Fruit fly (Drosophila melanogaster): Measurements from ENCODE around the gene CG14316.

CG14316 gene

dm6 chr3R:18151820-18152219 lies at the start of gene CG14316:
CG14316 (plus strand) TSS chr3R:18152120.
- TF ChIP-seq CG13204 (GFP tag; optimal IDR thresholded peaks at IDR 0.05) (no peak), fd96Ca (GFP tag; IDR thresholded peaks at IDR 0.05) (no peak), CG4496 (GFP tag; IDR thresholded peaks at IDR 0.05) (no peak), Ets98B (GFP tag; IDR thresholded peaks at IDR 0.05) (no peak), Pif1A (GFP tag; optimal IDR thresholded peaks at IDR 0.05) (no peak), CG32121 (GFP tag; IDR thresholded peaks at IDR 0.05) (no peak), CG10348 (GFP tag; IDR thresholded peaks at IDR 0.05) (no peak), CG8159 (tag; optimal IDR thresholded peaks at IDR 0.05) (no peak)

DNA sequence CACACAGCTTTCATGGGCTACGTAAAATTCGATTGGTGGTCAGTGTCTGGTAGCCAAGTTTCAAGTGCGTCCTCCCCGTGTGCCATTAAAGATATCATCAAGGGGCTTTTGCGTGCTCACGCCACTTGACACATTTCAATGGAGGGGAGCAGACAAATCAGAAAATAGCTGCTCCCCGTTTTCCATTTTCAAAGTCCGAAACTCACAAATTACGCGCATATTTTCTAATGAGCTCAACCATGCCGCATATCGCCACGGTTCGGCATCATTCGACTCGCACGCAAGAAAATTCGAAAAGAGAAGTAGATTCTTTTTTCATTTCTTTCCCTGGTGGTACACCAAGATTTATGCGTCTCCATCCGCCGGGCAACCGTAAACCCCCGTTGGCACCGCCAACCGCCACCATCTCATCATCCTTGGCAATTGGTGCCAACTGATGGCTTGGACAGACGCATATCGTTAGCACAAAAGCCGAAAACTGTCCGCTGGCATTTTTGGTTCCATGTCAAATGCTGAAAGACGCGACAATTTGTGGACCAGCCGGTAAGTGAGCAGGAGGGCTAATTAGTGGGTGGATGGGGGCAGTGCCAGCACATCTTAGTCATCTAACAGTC lies 48.6 kb upstream of the CG14316 start:
- TF ChIP-seq CG10348 (GFP tag; IDR thresholded peaks at IDR 0.05) = no peak
- no peak for TF ChIP-seq Pif1A (GFP tag; optimal IDR thresholded peaks at IDR 0.05)
- no peak for TF ChIP-seq CG15710 (tag; optimal IDR thresholded peaks at IDR 0.05)
- TF ChIP-seq CG12605 (GFP tag; IDR thresholded peaks at IDR 0.05) = no peak
- no peak for TF ChIP-seq fd96Ca (GFP tag; IDR thresholded peaks at IDR 0.05)
- no peak for TF ChIP-seq CG8159 (tag; optimal IDR thresholded peaks at IDR 0.05)
- no peak for TF ChIP-seq CG8301 (tag; optimal IDR thresholded peaks at IDR 0.05)
- TF ChIP-seq EcR (GFP tag; optimal IDR thresholded peaks at IDR 0.05) = no peak
- no peak for TF ChIP-seq CG17806 (tag; optimal IDR thresholded peaks at IDR 0.05)
- TF ChIP-seq CG9948 (tag; optimal IDR thresholded peaks at IDR 0.05) = no peak
- TF ChIP-seq Snoo (tag; optimal IDR thresholded peaks at IDR 0.05) = no peak
- TF ChIP-seq CG14655 (GFP tag; optimal IDR thresholded peaks at IDR 0.05) = no peak
- TF ChIP-seq rn (GFP tag; IDR thresholded peaks at IDR 0.05) = no peak
- no peak for TF ChIP-seq Pif1B (GFP tag; optimal IDR thresholded peaks at IDR 0.05)
- TF ChIP-seq Ets98B (GFP tag; IDR thresholded peaks at IDR 0.05) = no peak
- no peak for TF ChIP-seq CG32121 (GFP tag; IDR thresholded peaks at IDR 0.05)
- no peak for TF ChIP-seq D1 (tag; optimal IDR thresholded peaks at IDR 0.05)
- TF ChIP-seq CG34367 (tag; optimal IDR thresholded peaks at IDR 0.05) = no peak
- TF ChIP-seq CG4496 (GFP tag; IDR thresholded peaks at IDR 0.05) = no peak
- TF ChIP-seq CG13204 (GFP tag; optimal IDR thresholded peaks at IDR 0.05) = no peak

DNA sequence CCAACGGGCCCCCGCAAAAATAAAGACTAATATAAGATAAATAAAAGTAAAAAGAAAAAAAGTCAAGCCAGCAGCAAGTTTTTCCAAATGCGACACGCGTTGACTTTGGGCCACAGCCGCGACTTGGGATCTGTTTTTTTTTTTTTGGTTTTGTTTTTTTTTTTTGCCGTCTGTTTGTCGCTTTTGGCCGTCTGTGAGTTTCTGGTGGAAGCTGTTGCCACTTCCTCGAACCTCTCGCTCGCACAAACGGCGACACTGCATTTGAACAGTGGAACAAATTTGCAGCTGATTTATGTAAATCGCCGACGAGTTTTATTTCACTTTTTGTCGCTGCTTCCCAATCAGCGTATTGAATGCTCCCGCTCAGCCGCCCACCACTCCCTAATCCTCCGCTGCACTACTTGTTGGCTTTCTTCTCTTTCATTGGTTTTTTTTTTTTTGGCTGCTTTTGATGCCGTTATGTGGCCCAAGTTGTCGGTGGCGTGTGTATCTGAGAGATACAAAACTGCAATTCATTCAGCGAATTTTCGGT lies 47.6 kb upstream of the CG14316 start:
- TF ChIP-seq rn (GFP tag; IDR thresholded peaks at IDR 0.05) (no peak), CG13204 (GFP tag; optimal IDR thresholded peaks at IDR 0.05) (no peak), CG32121 (GFP tag; IDR thresholded peaks at IDR 0.05) (0 out of 2 replicates have a peak, but pooled peaks have one; percentile 33), CG17806 (tag; optimal IDR thresholded peaks at IDR 0.05) (no peak), EcR (GFP tag; optimal IDR thresholded peaks at IDR 0.05) (no peak), CG12605 (GFP tag; IDR thresholded peaks at IDR 0.05) (no peak; the same call in 1 of the 2 replicates), Pif1B (GFP tag; optimal IDR thresholded peaks at IDR 0.05) (no peak), fd96Ca (GFP tag; IDR thresholded peaks at IDR 0.05) (0 out of 3 replicates have a peak, but pooled peaks have one; percentile 7), Snoo (tag; optimal IDR thresholded peaks at IDR 0.05) (no peak), CG10348 (GFP tag; IDR thresholded peaks at IDR 0.05) (no peak), CG4496 (GFP tag; IDR thresholded peaks at IDR 0.05) (peak; percentile 58; the same call in 2 of the 3 replicates), CG9948 (tag; optimal IDR thresholded peaks at IDR 0.05) (no peak), CG8301 (tag; optimal IDR thresholded peaks at IDR 0.05) (no peak), D1 (tag; optimal IDR thresholded peaks at IDR 0.05) (no peak), Pif1A (GFP tag; optimal IDR thresholded peaks at IDR 0.05) (no peak), CG8159 (tag; optimal IDR thresholded peaks at IDR 0.05) (no peak), Ets98B (GFP tag; IDR thresholded peaks at IDR 0.05) (peak; percentile 57), CG14655 (GFP tag; optimal IDR thresholded peaks at IDR 0.05) (no peak), CG34367 (tag; optimal IDR thresholded peaks at IDR 0.05) (no peak), gl (tag; optimal IDR thresholded peaks at IDR 0.05) (no peak), CG15710 (tag; optimal IDR thresholded peaks at IDR 0.05) (no peak)

DNA sequence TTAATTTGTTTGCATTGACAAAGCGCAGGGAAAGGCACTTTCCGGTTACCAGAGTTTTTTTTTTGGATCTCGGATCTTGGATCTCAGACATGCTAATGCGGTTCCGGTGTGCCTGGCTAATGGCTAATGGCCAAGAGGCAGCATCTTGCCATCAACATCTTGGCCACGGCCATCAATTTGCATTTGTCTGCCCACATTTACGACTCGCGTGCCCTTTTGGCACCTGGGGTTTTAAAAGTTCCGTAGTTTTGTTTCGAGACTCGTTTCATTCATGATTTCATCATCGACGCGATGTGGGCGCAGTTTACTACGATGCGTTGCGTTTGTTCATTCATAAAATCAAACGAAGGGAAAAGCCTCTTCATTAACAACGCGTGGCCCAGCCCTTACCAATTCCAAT lies 45.8 kb upstream of the CG14316 start:
- TF ChIP-seq fd96Ca (GFP tag; IDR thresholded peaks at IDR 0.05) (no peak), CG13204 (GFP tag; optimal IDR thresholded peaks at IDR 0.05) (no peak), gl (tag; optimal IDR thresholded peaks at IDR 0.05) (no peak), CG32121 (GFP tag; IDR thresholded peaks at IDR 0.05) (no peak), rn (GFP tag; IDR thresholded peaks at IDR 0.05) (no peak)

DNA sequence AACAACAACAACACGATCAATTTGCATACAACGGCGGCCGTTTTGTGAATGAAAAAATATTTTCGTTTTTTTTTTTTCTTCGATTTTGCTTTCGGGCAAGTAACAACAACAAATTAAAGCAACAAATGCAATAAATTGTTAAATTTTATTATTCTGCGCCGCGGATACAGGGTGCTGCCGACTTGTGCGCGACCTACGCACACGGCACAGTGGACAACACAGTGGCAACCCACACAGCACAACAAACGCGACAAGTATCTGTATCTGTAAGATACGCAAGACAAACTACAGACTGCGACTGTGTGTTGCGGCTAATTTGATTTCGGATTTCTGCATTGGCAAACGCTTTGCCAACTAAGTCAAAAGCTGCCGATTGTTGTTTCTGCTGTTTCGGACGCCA lies 44.3 kb upstream of the CG14316 start:
- TF ChIP-seq D1 (tag; optimal IDR thresholded peaks at IDR 0.05) (no peak), Pif1A (GFP tag; optimal IDR thresholded peaks at IDR 0.05) (no peak), gl (tag; optimal IDR thresholded peaks at IDR 0.05) (no peak), CG10348 (GFP tag; IDR thresholded peaks at IDR 0.05) (no peak), CG15710 (tag; optimal IDR thresholded peaks at IDR 0.05) (no peak), CG12605 (GFP tag; IDR thresholded peaks at IDR 0.05) (no peak), CG8301 (tag; optimal IDR thresholded peaks at IDR 0.05) (no peak), CG9948 (tag; optimal IDR thresholded peaks at IDR 0.05) (no peak), fd96Ca (GFP tag; IDR thresholded peaks at IDR 0.05) (no peak), Pif1B (GFP tag; optimal IDR thresholded peaks at IDR 0.05) (no peak), CG4496 (GFP tag; IDR thresholded peaks at IDR 0.05) (peak; percentile 15; the same call in 1 of the 3 replicates), CG32121 (GFP tag; IDR thresholded peaks at IDR 0.05) (0 out of 2 replicates have a peak, but pooled peaks have one; percentile 11), CG17806 (tag; optimal IDR thresholded peaks at IDR 0.05) (no peak)

- TF ChIP-seq CG4496 (GFP tag; IDR thresholded peaks at IDR 0.05) (no peak), CG14655 (GFP tag; optimal IDR thresholded peaks at IDR 0.05) (no peak), Ets98B (GFP tag; IDR thresholded peaks at IDR 0.05) (no peak)
These were observed 43.5 kb upstream of the CG14316 start for dm6 chr3R:18108442-18108841.

Data from whole organism, pupa.